Fruit fly (Drosophila melanogaster): Measurements from ENCODE around the gene AkhR.

Gene AkhR

DNA sequence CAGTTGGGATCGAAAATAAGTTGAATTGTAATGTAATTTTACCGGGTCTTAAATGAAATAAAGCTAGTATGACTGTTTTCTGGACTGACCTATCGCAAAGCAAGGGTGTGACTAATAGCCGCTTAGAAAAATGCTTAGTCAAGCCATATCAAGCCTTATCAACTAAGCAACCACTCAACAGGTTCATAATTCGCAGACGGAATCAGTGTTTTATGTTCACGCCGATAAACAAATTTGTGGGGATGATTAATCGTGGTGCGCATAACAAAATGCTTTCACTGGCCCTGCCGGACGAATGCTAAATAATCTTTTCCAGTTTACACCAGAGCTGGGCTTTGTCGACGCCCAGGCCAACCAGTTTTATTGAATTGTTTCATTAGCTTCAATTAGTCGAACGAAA is 33.1 kb downstream of the AkhR start (continued):
- TF ChIP-seq exex (tag; optimal IDR thresholded peaks at IDR 0.05) (peak; percentile 87), pzg (GFP tag; optimal IDR thresholded peaks at IDR 0.05) (no peak), bab2 (GFP tag; optimal IDR thresholded peaks at IDR 0.05) (no peak), sima (GFP tag; optimal IDR thresholded peaks at IDR 0.05) (no peak), run (tag; optimal IDR thresholded peaks at IDR 0.05) (no peak), Vsx1 (GFP tag; optimal IDR thresholded peaks at IDR 0.05) (no peak), slbo (GFP tag; IDR thresholded peaks at IDR 0.05) (no peak), CG15514 (GFP tag; optimal IDR thresholded peaks at IDR 0.05) (peak; percentile 71), CG7839 (tag; optimal IDR thresholded peaks at IDR 0.05) (no peak), Sin3A (optimal IDR thresholded peaks at IDR 0.05) (no peak), sug (tag; optimal IDR thresholded peaks at IDR 0.05) (peak; percentile 61), CG7928 (GFP tag; optimal IDR thresholded peaks at IDR 0.05) (no peak), CG3163 (GFP tag; optimal IDR thresholded peaks at IDR 0.05) (no peak), CG2129 (GFP tag; IDR thresholded peaks at IDR 0.05; ENCODE audit: partially characterized antibody) (no peak), mirr (GFP tag; optimal IDR thresholded peaks at IDR 0.05) (peak; percentile 71), tio (GFP tag; optimal IDR thresholded peaks at IDR 0.05) (no peak), schlank (tag; optimal IDR thresholded peaks at IDR 0.05) (no peak), Pdp1 (GFP tag; optimal IDR thresholded peaks at IDR 0.05) (peak in 1 of 2 experiments; percentile 39), CG15696 (tag; optimal IDR thresholded peaks at IDR 0.05) (no peak), HmgD (GFP tag; optimal IDR thresholded peaks at IDR 0.05) (no peak), CG17912 (GFP tag; optimal IDR thresholded peaks at IDR 0.05) (no peak), scrt (GFP tag; optimal IDR thresholded peaks at IDR 0.05) (no peak), trem (tag; optimal IDR thresholded peaks at IDR 0.05) (no peak), CG7556 (GFP tag; optimal IDR thresholded peaks at IDR 0.05) (no peak), Abd-B (GFP tag; optimal IDR thresholded peaks at IDR 0.05) (no peak), HHEX (GFP tag; optimal IDR thresholded peaks at IDR 0.05) (no peak), CG9797 (GFP tag; optimal IDR thresholded peaks at IDR 0.05) (no peak), twi (tag; optimal IDR thresholded peaks at IDR 0.05) (no peak), CG11398 (GFP tag; optimal IDR thresholded peaks at IDR 0.05) (no peak), CG13296 (GFP tag; optimal IDR thresholded peaks at IDR 0.05) (peak; percentile 18), CG10267 (tag; optimal IDR thresholded peaks at IDR 0.05) (no peak), insv (GFP tag; optimal IDR thresholded peaks at IDR 0.05) (no peak), org-1 (GFP tag; optimal IDR thresholded peaks at IDR 0.05) (no peak), nerfin-2 (GFP tag; IDR thresholded peaks at IDR 0.05; ENCODE audit: partially characterized antibody) (no peak), CG6683 (GFP tag; optimal IDR thresholded peaks at IDR 0.05) (no peak), Med (GFP tag) (peak; percentile 28), CG34224 (GFP tag; IDR thresholded peaks at IDR 0.05; ENCODE audit: partially characterized antibody) (no peak), CG34376 (GFP tag; optimal IDR thresholded peaks at IDR 0.05) (peak; percentile 74), p53 (GFP tag; optimal IDR thresholded peaks at IDR 0.05) (no peak), CG30403 (GFP tag; optimal IDR thresholded peaks at IDR 0.05) (no peak), Hand (GFP tag; optimal IDR thresholded peaks at IDR 0.05) (no peak), CG12219 (GFP tag; optimal IDR thresholded peaks at IDR 0.05) (no peak), Dfd (GFP tag; optimal IDR thresholded peaks at IDR 0.05) (no peak), Sox100B (GFP tag; optimal IDR thresholded peaks at IDR 0.05) (no peak), CG17802 (tag; optimal IDR thresholded peaks at IDR 0.05) (no peak)

Measured in whole organism, embryonic.